Fruit fly (Drosophila melanogaster) whole organism, embryonic: Measurements from ENCODE around the gene CG31347.

ENCODE experiments used
- Abd-B ChIP-seq: fragments of 200-800 bp; sonication (Bioruptor generic); optimal IDR thresholded peaks from 2 replicates; lab custom pipeline; 2018; ENCODE audit warnings: missing biosample characterization, mild to moderate bottlenecking, missing genetic modification characterization, moderate library complexity
- Bgb ChIP-seq: fragments of 200-800 bp; sonication (Bioruptor generic); IDR thresholded peaks from 2 replicates; pipeline ENCODE4 v1.3.6; 2022; ENCODE audit warnings: missing biosample characterization, missing genetic modification characterization; ENCODE audit not compliant: partially characterized antibody
- Blimp-1 ChIP-seq: fragments of 200-800 bp; sonication (Bioruptor generic); optimal IDR thresholded peaks from 3 replicates; lab custom pipeline; 2018; ENCODE audit warnings: missing biosample characterization, missing genetic modification characterization, mild to moderate bottlenecking, moderate library complexity, missing genetic modification reagents
- CG10274 ChIP-seq: fragments of 200-800 bp; sonication (Bioruptor generic); optimal IDR thresholded peaks from 3 replicates; lab custom pipeline; 2017; ENCODE audit warnings: missing biosample characterization, mild to moderate bottlenecking, missing genetic modification characterization
- CG10366 ChIP-seq: fragments of 200-800 bp; sonication (Bioruptor generic); IDR thresholded peaks from 2 replicates; pipeline ENCODE4 v1.3.6; 2022; ENCODE audit warnings: missing biosample characterization, missing genetic modification characterization
- CG11085 ChIP-seq: fragments of 200-800 bp; sonication (Bioruptor generic); IDR thresholded peaks from 2 replicates; pipeline ENCODE4 v1.3.6; 2022; ENCODE audit warnings: missing biosample characterization, missing genetic modification characterization
- CG11723 ChIP-seq: fragments of 200-800 bp; sonication (Bioruptor generic); optimal IDR thresholded peaks from 2 replicates; lab custom pipeline; 2017; ENCODE audit warnings: missing biosample characterization, mild to moderate bottlenecking, missing genetic modification characterization
- CG12391 ChIP-seq: fragments of 200-800 bp; sonication (Bioruptor generic); optimal IDR thresholded peaks from 3 replicates; lab custom pipeline; 2018; ENCODE audit warnings: missing biosample characterization, mild to moderate bottlenecking, missing genetic modification characterization, moderate library complexity
- CG12659 ChIP-seq: fragments of 200-800 bp; sonication (Bioruptor generic); optimal IDR thresholded peaks from 3 replicates; lab custom pipeline; 2017; ENCODE audit warnings: mild to moderate bottlenecking, missing biosample characterization, missing genetic modification reagents, missing genetic modification characterization
- CG13287 ChIP-seq: fragments of 200-800 bp; sonication (Bioruptor generic); IDR thresholded peaks from 2 replicates; pipeline ENCODE4 v1.3.6; 2022; ENCODE audit warnings: missing biosample characterization, missing genetic modification characterization; ENCODE audit not compliant: partially characterized antibody
- CG13775 ChIP-seq: fragments of 200-800 bp; sonication (Bioruptor generic); optimal IDR thresholded peaks from 3 replicates; lab custom pipeline; 2017; ENCODE audit warnings: missing biosample characterization, mild to moderate bottlenecking, missing genetic modification characterization
- CG14667 ChIP-seq: fragments of 200-800 bp; sonication (Bioruptor generic); IDR thresholded peaks from 2 replicates; pipeline ENCODE4 v1.3.6; 2022; ENCODE audit warnings: missing biosample characterization, missing genetic modification characterization
- CG1647 ChIP-seq: fragments of 200-800 bp; sonication (Bioruptor generic); optimal IDR thresholded peaks from 3 replicates; lab custom pipeline; 2016; ENCODE audit warnings: missing biosample characterization, missing genetic modification characterization
- CG18262 ChIP-seq: fragments of 200-800 bp; optimal IDR thresholded peaks from 3 replicates; lab custom pipeline; 2019; ENCODE audit warnings: missing biosample characterization, mild to moderate bottlenecking, missing genetic modification characterization, moderate library complexity
- CG2116 ChIP-seq: fragments of 200-800 bp; sonication (Bioruptor generic); optimal IDR thresholded peaks from 3 replicates; lab custom pipeline; 2018; ENCODE audit warnings: missing biosample characterization, mild to moderate bottlenecking, missing genetic modification characterization
- CG33213 ChIP-seq: fragments of 200-800 bp; sonication (Bioruptor generic); optimal IDR thresholded peaks from 3 replicates; lab custom pipeline; 2016; ENCODE audit warnings: missing biosample characterization, missing genetic modification characterization
- CG4617 ChIP-seq: fragments of 200-800 bp; sonication (Bioruptor generic); optimal IDR thresholded peaks from 3 replicates; lab custom pipeline; 2016; ENCODE audit warnings: missing biosample characterization, missing genetic modification characterization, borderline replicate concordance
- CG5180 ChIP-seq: fragments of 200-800 bp; sonication (Bioruptor generic); optimal IDR thresholded peaks from 3 replicates; lab custom pipeline; 2017; ENCODE audit warnings: missing biosample characterization, missing genetic modification characterization, mild to moderate bottlenecking, moderate library complexity, missing genetic modification reagents
- CG5953 ChIP-seq: fragments of 200-800 bp; sonication (Bioruptor generic); IDR thresholded peaks from 2 replicates; pipeline ENCODE4 v1.3.6; 2022; ENCODE audit warnings: missing biosample characterization, missing genetic modification characterization
- CG6765 ChIP-seq: fragments of 200-800 bp; sonication (Bioruptor generic); optimal IDR thresholded peaks from 3 replicates; lab custom pipeline; 2017; ENCODE audit warnings: missing biosample characterization, mild to moderate bottlenecking, missing genetic modification characterization
- CG7987 ChIP-seq: fragments of 200-800 bp; sonication (Bioruptor generic); optimal IDR thresholded peaks from 2 replicates; lab custom pipeline; 2018; ENCODE audit warnings: missing biosample characterization, mild to moderate bottlenecking, missing genetic modification characterization, moderate library complexity
- CG8388 ChIP-seq: fragments of 200-800 bp; sonication (Bioruptor generic); optimal IDR thresholded peaks from 2 replicates; lab custom pipeline; 2019; ENCODE audit warnings: missing biosample characterization, mild to moderate bottlenecking, missing genetic modification characterization, moderate library complexity
- CG8478 ChIP-seq: fragments of >200 bp; optimal IDR thresholded peaks from 2 replicates; lab custom pipeline; 2018
- CG9797 ChIP-seq: fragments of 200-800 bp; sonication (Bioruptor generic); optimal IDR thresholded peaks from 3 replicates; lab custom pipeline; 2018; ENCODE audit warnings: missing biosample characterization, mild to moderate bottlenecking, missing genetic modification characterization
- CkIIα-i1 ChIP-seq: fragments of 200-800 bp; sonication (Bioruptor generic); IDR thresholded peaks from 2 replicates; pipeline ENCODE4 v1.3.6; 2022; ENCODE audit warnings: missing biosample characterization, missing genetic modification characterization
- CrebB ChIP-seq: fragments of 200-800 bp; sonication (Bioruptor generic); optimal IDR thresholded peaks from 3 replicates; lab custom pipeline; 2018; ENCODE audit warnings: missing biosample characterization, mild to moderate bottlenecking, missing genetic modification characterization
- Doc3 ChIP-seq: fragments of 200-800 bp; sonication (Bioruptor generic); IDR thresholded peaks from 3 replicates; pipeline ENCODE4 v1.3.6; 2022; ENCODE audit warnings: missing biosample characterization, missing genetic modification characterization; ENCODE audit not compliant: partially characterized antibody
- Fer1 ChIP-seq: fragments of 200-800 bp; sonication (Bioruptor generic); optimal IDR thresholded peaks from 2 replicates; lab custom pipeline; 2017; ENCODE audit warnings: missing biosample characterization, mild to moderate bottlenecking, missing genetic modification characterization
- H2.0 ChIP-seq: fragments of 200-800 bp; sonication (Bioruptor generic); IDR thresholded peaks from 2 replicates; pipeline ENCODE4 v1.3.6; 2022; ENCODE audit warnings: missing biosample characterization, missing genetic modification characterization
- Hmr ChIP-seq: fragments of 200-800 bp; sonication (Bioruptor generic); optimal IDR thresholded peaks from 3 replicates; lab custom pipeline; 2017; ENCODE audit warnings: mild to moderate bottlenecking, missing biosample characterization, missing genetic modification reagents, missing genetic modification characterization
- Med ChIP-seq: fragments of 200-800 bp; sonication (Bioruptor generic); peaks from one replicate; lab custom pipeline; 2016; ENCODE audit warnings: missing biosample characterization, missing genetic modification characterization, mild to moderate bottlenecking, inconsistent platforms, moderate library complexity
- Myb ChIP-seq: fragments of 200-800 bp; sonication (Bioruptor generic); optimal IDR thresholded peaks from 2 replicates; lab custom pipeline; 2016; ENCODE audit warnings: missing biosample characterization, missing genetic modification characterization
- Opbp ChIP-seq: fragments of 200-800 bp; sonication (Bioruptor generic); IDR thresholded peaks from 3 replicates; pipeline ENCODE4 v1.3.6; 2022; ENCODE audit warnings: missing biosample characterization, missing genetic modification characterization; ENCODE audit not compliant: partially characterized antibody
- Sin3A ChIP-seq: fragments of >200 bp; optimal IDR thresholded peaks from 2 replicates; lab custom pipeline; 2018
- Stat92E ChIP-seq, 3 experiments: fragments of >200 bp in 2 of 3; fragments of 200-800 bp in 1 of 3; sonication (Bioruptor generic) in 1 of 3; optimal IDR thresholded peaks; 2 replicates each; lab custom pipeline; 2017 to 2019; ENCODE audit warnings: missing biosample characterization in 3 of 3, missing genetic modification characterization in 3 of 3, mild to moderate bottlenecking in 1 of 3, moderate library complexity in 1 of 3
- al ChIP-seq: fragments of 200-800 bp; sonication (Bioruptor generic); IDR thresholded peaks from 2 replicates; pipeline ENCODE4 v1.3.6; 2022; ENCODE audit warnings: missing biosample characterization, missing genetic modification characterization
- aop ChIP-seq: fragments of 200-800 bp; sonication (Bioruptor generic); IDR thresholded peaks from 2 replicates; pipeline ENCODE4 v1.3.6; 2022; ENCODE audit warnings: missing biosample characterization, missing genetic modification characterization
- cas ChIP-seq: fragments of 200-800 bp; sonication (Bioruptor generic); IDR thresholded peaks from 2 replicates; pipeline ENCODE4 v1.3.6; 2022; ENCODE audit warnings: missing biosample characterization, missing genetic modification characterization
- dan ChIP-seq: fragments of 200-800 bp; sonication (Bioruptor generic); IDR thresholded peaks from 2 replicates; pipeline ENCODE4 v1.3.6; 2022; ENCODE audit warnings: missing biosample characterization, missing genetic modification characterization
- dmrt99B ChIP-seq: fragments of 200-800 bp; sonication (Bioruptor generic); optimal IDR thresholded peaks from 2 replicates; lab custom pipeline; 2018; ENCODE audit warnings: missing biosample characterization, mild to moderate bottlenecking, missing genetic modification characterization, moderate library complexity
- hkb ChIP-seq, 2 experiments: fragments of 200-800 bp in 1 of 2; fragments of >200 bp in 1 of 2; sonication (Bioruptor generic) in 1 of 2; IDR thresholded peaks in 1 of 2; optimal IDR thresholded peaks in 1 of 2; 2 replicates each; pipeline versions ENCODE4 v1.3.6 to Lab custom; 2017 to 2022; ENCODE audit warnings: missing biosample characterization in 1 of 2, missing genetic modification characterization in 1 of 2
- hth ChIP-seq: fragments of >200 bp; optimal IDR thresholded peaks from 2 replicates; lab custom pipeline; 2017; ENCODE audit warnings: inconsistent platforms
- insv ChIP-seq, 2 experiments: fragments of 200-800 bp; sonication (Bioruptor generic); optimal IDR thresholded peaks; 3 replicates each; lab custom pipeline; 2016 to 2018; ENCODE audit warnings: missing biosample characterization in 2 of 2, missing genetic modification characterization in 2 of 2
- inv ChIP-seq: fragments of 200-800 bp; sonication (Bioruptor generic); IDR thresholded peaks from 2 replicates; pipeline ENCODE4 v1.3.6; 2022; ENCODE audit warnings: missing biosample characterization, missing genetic modification characterization; ENCODE audit not compliant: partially characterized antibody
- jigr1 ChIP-seq: fragments of 200-800 bp; sonication (Bioruptor generic); IDR thresholded peaks from 3 replicates; pipeline ENCODE4 v1.3.6; 2022; ENCODE audit warnings: missing biosample characterization, missing genetic modification characterization
- pnt ChIP-seq: fragments of 200-800 bp; sonication (Bioruptor generic); optimal IDR thresholded peaks from 3 replicates; lab custom pipeline; 2016; ENCODE audit warnings: missing biosample characterization, missing genetic modification characterization
- pzg ChIP-seq: fragments of 200-800 bp; sonication (Bioruptor generic); optimal IDR thresholded peaks from 3 replicates; lab custom pipeline; 2018; ENCODE audit warnings: missing biosample characterization, mild to moderate bottlenecking, missing genetic modification characterization, moderate library complexity
- unc-4 ChIP-seq: fragments of 200-800 bp; sonication (Bioruptor generic); IDR thresholded peaks from 2 replicates; pipeline ENCODE4 v1.3.6; 2022; ENCODE audit warnings: missing biosample characterization, missing genetic modification characterization; ENCODE audit not compliant: partially characterized antibody
- wek ChIP-seq: fragments of 200-800 bp; sonication (Bioruptor generic); optimal IDR thresholded peaks from 3 replicates; lab custom pipeline; 2018; ENCODE audit warnings: missing biosample characterization, mild to moderate bottlenecking, missing genetic modification characterization, moderate library complexity
- yki ChIP-seq: fragments of >200 bp; optimal IDR thresholded peaks from 3 replicates; lab custom pipeline; 2018

The CG31347 gene

dm6 chr3R:12697571-12698039 lies 5.2 kb upstream of the CG31347 start (continued):
- TF ChIP-seq Opbp (GFP tag; lab: Robert Waterston, UW) (peak; percentile 32; the same call in 1 of the 3 replicates), inv (GFP tag; lab: Robert Waterston, UW) (peak; percentile 29; the same call in 1 of the 2 replicates), CG12391 (tag; lab: Kevin White, UChicago) (peak; percentile 42), CG18262 (tag; lab: Kevin White, UChicago) (peak; percentile 5), Fer1 (GFP tag; lab: Kevin White, UChicago) (peak; percentile 47), H2.0 (no peak), Med (GFP tag; lab: Kevin White, UChicago) (peak; percentile 83), CG11723 (no peak), CG9797 (GFP tag; lab: Kevin White, UChicago) (peak; percentile 99), CG11085 (GFP tag; lab: Robert Waterston, UW) (no peak), CG5953 (GFP tag; lab: Robert Waterston, UW) (no peak), CG33213 (GFP tag; lab: Kevin White, UChicago) (peak; percentile 32), CG6765 (no peak), insv (GFP tag; optimal IDR thresholded peaks at IDR 0.05; lab: Kevin White, UChicago) (no peak), CG1647 (GFP tag; lab: Kevin White, UChicago) (no peak), jigr1 (GFP tag; lab: Robert Waterston, UW) (no peak), CG10274 (GFP tag; lab: Kevin White, UChicago) (no peak), CG12659 (GFP tag; lab: Kevin White, UChicago) (peak; percentile 68), CG14667 (no peak), dmrt99B (tag; lab: Kevin White, UChicago) (no peak), dan (GFP tag; lab: Robert Waterston, UW) (no peak), CG13775 (peak; percentile 10), CkIIα-i1 (GFP tag; lab: Robert Waterston, UW) (no peak), Bgb (GFP tag; lab: Robert Waterston, UW) (peak; percentile 37; the same call in 1 of the 2 replicates), yki (lab: Kevin White, UChicago) (no peak), CG4617 (GFP tag; lab: Kevin White, UChicago) (peak; percentile 12), CG8388 (no peak), CrebB (peak; percentile 4), Hmr (peak; percentile 6), pnt (GFP tag; lab: Kevin White, UChicago) (no peak), CG10366 (no peak), CG2116 (peak; percentile 70), CG13287 (GFP tag; lab: Robert Waterston, UW) (peak; percentile 71), CG7987 (no peak), unc-4 (GFP tag; lab: Robert Waterston, UW) (peak; percentile 70), Myb (peak; percentile 47), Stat92E (GFP tag; optimal IDR thresholded peaks at IDR 0.05; lab: Kevin White, UChicago) (peak in 1 of 3 experiments; percentile 51), hkb (optimal IDR thresholded peaks at IDR 0.05; lab: Kevin White, UChicago) (peak; percentile 21), hkb (GFP tag; IDR thresholded peaks at IDR 0.05; lab: Robert Waterston, UW) (no peak; the same call in 1 of the 2 replicates), pzg (peak; percentile 87), CG8478 (no peak), Abd-B (GFP tag; lab: Kevin White, UChicago) (no peak), cas (GFP tag; lab: Robert Waterston, UW) (no peak), wek (GFP tag; lab: Kevin White, UChicago) (no peak), Blimp-1 (no peak), aop (GFP tag; lab: Robert Waterston, UW) (no peak), CG5180 (GFP tag; lab: Kevin White, UChicago) (no peak), al (GFP tag; lab: Robert Waterston, UW) (no peak), Doc3 (peak; percentile 50; the same call in 1 of the 3 replicates), hth (lab: Kevin White, UChicago) (no peak), Sin3A (lab: Kevin White, UChicago) (peak; percentile 94)
